Fruit fly (Drosophila melanogaster): ENCODE measurements around the gene GXIVsPLA2.

Gene GXIVsPLA2

dm6 chr3L:15956448-15957010 lies 1.6 kb downstream of the GXIVsPLA2 start, which contains the start of gene elgi (continued):
- TF ChIP-seq CG11762 (GFP tag; optimal IDR thresholded peaks at IDR 0.05; ENCODE audit: insufficient read depth): peak; percentile 16
- TF ChIP-seq dsx (GFP tag; optimal IDR thresholded peaks at IDR 0.05; ENCODE audit: poor library complexity, severe bottlenecking): no peak
- peak; percentile 37; the same call in 1 of the 3 replicates for TF ChIP-seq eg (GFP tag; IDR thresholded peaks at IDR 0.05)
- TF ChIP-seq fd85E (GFP tag; optimal IDR thresholded peaks at IDR 0.05): no peak
- TF ChIP-seq Eip78C (GFP tag): peak; percentile 76
- TF ChIP-seq net (GFP tag; optimal IDR thresholded peaks at IDR 0.05): peak; percentile 53
- TF ChIP-seq CG34406 (GFP tag; optimal IDR thresholded peaks at IDR 0.05): peak; percentile 22
- no peak for TF ChIP-seq pdm3 (GFP tag; optimal IDR thresholded peaks at IDR 0.05)
- no peak for TF ChIP-seq CG9139 (GFP tag; optimal IDR thresholded peaks at IDR 0.05)
- TF ChIP-seq CG1621 (tag; optimal IDR thresholded peaks at IDR 0.05): peak; percentile 16
- TF ChIP-seq cyc (GFP tag; optimal IDR thresholded peaks at IDR 0.05): peak; percentile 66
- TF ChIP-seq CG8319 (GFP tag; optimal IDR thresholded peaks at IDR 0.05): peak; percentile 20
- TF ChIP-seq salr (GFP tag; optimal IDR thresholded peaks at IDR 0.05): peak in 1 of 2 experiments; percentile 5
- no peak for TF ChIP-seq CG11294 (GFP tag; IDR thresholded peaks at IDR 0.05)
- TF ChIP-seq CG31627 (GFP tag; optimal IDR thresholded peaks at IDR 0.05): peak; percentile 73
- TF ChIP-seq CG3919 (GFP tag; optimal IDR thresholded peaks at IDR 0.05): peak; percentile 76

dm6 chr3L:15958612-15959315 lies 3.9 kb downstream of the GXIVsPLA2 start, which contains the start of gene CG17032:
Gene CG17032 (plus strand): TSS chr3L:15958843.
- TF ChIP-seq ss (GFP tag; optimal IDR thresholded peaks at IDR 0.05) (peak in 1 of 2 experiments; percentile 49), CG6854 (GFP tag; optimal IDR thresholded peaks at IDR 0.05) (peak; percentile 68), dsx (GFP tag; optimal IDR thresholded peaks at IDR 0.05; ENCODE audit: poor library complexity, severe bottlenecking) (peak; percentile 94), Eip78C (GFP tag) (peak; percentile 83), Blimp-1 (GFP tag; optimal IDR thresholded peaks at IDR 0.05) (peak; percentile 99), acj6 (GFP tag; optimal IDR thresholded peaks at IDR 0.05) (no peak), CG15336 (GFP tag; IDR thresholded peaks at IDR 0.05) (no peak; the same call in 1 of the 2 replicates), CG1621 (tag; optimal IDR thresholded peaks at IDR 0.05) (peak; percentile 81), Sox102F (GFP tag; optimal IDR thresholded peaks at IDR 0.05) (peak; percentile 18), net (GFP tag; optimal IDR thresholded peaks at IDR 0.05) (peak; percentile 29), Ets96B (tag; optimal IDR thresholded peaks at IDR 0.05) (no peak), Lpt (GFP tag; optimal IDR thresholded peaks at IDR 0.05) (peak; percentile 35), topi (GFP tag; optimal IDR thresholded peaks at IDR 0.05) (no peak), lz (GFP tag; optimal IDR thresholded peaks at IDR 0.05) (no peak), CG11762 (GFP tag; optimal IDR thresholded peaks at IDR 0.05; ENCODE audit: insufficient read depth) (no peak), achi (GFP tag; optimal IDR thresholded peaks at IDR 0.05) (no peak), spab (GFP tag; optimal IDR thresholded peaks at IDR 0.05) (no peak), eg (GFP tag; IDR thresholded peaks at IDR 0.05) (0 out of 3 replicates have a peak, but pooled peaks have one; percentile 16)

- TF ChIP-seq Met (GFP tag; optimal IDR thresholded peaks at IDR 0.05) (no peak), ss (GFP tag; optimal IDR thresholded peaks at IDR 0.05) (peak in 1 of 2 experiments; percentile 37), Sox14 (GFP tag; optimal IDR thresholded peaks at IDR 0.05) (peak; percentile 54), CG8319 (GFP tag; optimal IDR thresholded peaks at IDR 0.05) (peak; percentile 28), CG31627 (GFP tag; optimal IDR thresholded peaks at IDR 0.05) (peak; percentile 31), dac (GFP tag; optimal IDR thresholded peaks at IDR 0.05) (no peak), CG6808 (GFP tag; optimal IDR thresholded peaks at IDR 0.05) (no peak), CG3032 (tag; optimal IDR thresholded peaks at IDR 0.05) (peak; percentile 29), CG1621 (tag; optimal IDR thresholded peaks at IDR 0.05) (no peak), fkh (GFP tag; optimal IDR thresholded peaks at IDR 0.05) (peak; percentile 98), esn (GFP tag; optimal IDR thresholded peaks at IDR 0.05) (peak; percentile 33)
Observed at dm6 chr3L:15967588-15968500, 12.9 kb downstream of the GXIVsPLA2 start, which contains the start of the genes Brr2 and CG10516. Gene Brr2 (minus strand): TSS chr3L:15967872. Gene CG10516 (plus strand): TSS chr3L:15968204.

All from whole organism, prepupa.